Worm (Caenorhabditis elegans) whole organism, L1 larva: ENCODE measurements around the gene F41C3.1.
A peak's percentile ranks its signal among the peaks of the same experiment; 100 is the strongest.

Experiments used
- C04F5.9 ChIP-seq: sonication (generic microtip); optimal IDR thresholded peaks from 2 replicates; lab custom pipeline; 2016; ENCODE audit warnings: missing genetic modification characterization, missing compliant biosample characterization
- C16A3.4 ChIP-seq: fragments of 150-350 bp; optimal IDR thresholded peaks from 2 replicates; lab custom pipeline; 2014; ENCODE audit warnings: missing biosample characterization, missing genetic modification characterization
- C34B4.2 ChIP-seq: sonication (generic microtip); optimal IDR thresholded peaks from 2 replicates; lab custom pipeline; 2017; ENCODE audit warnings: mild to moderate bottlenecking, missing genetic modification characterization, missing compliant biosample characterization
- F16B12.6 ChIP-seq: fragments of 150-350 bp; optimal IDR thresholded peaks from 2 replicates; lab custom pipeline; 2014; ENCODE audit warnings: missing biosample characterization, missing genetic modification characterization
- alr-1 ChIP-seq: fragments of 200-800 bp; sonication (Bioruptor generic); optimal IDR thresholded peaks from 2 replicates; lab custom pipeline; 2018; ENCODE audit warnings: borderline replicate concordance, mild to moderate bottlenecking, missing genetic modification characterization, missing compliant biosample characterization
- blmp-1 ChIP-seq: fragments of 150-350 bp; optimal IDR thresholded peaks from 2 replicates; lab custom pipeline; 2014; ENCODE audit warnings: missing biosample characterization, missing genetic modification characterization
- ceh-63 ChIP-seq: fragments of 200-800 bp; sonication (Bioruptor generic); optimal IDR thresholded peaks from 2 replicates; lab custom pipeline; 2018; ENCODE audit warnings: mild to moderate bottlenecking, missing genetic modification characterization, missing compliant biosample characterization
- ceh-8 ChIP-seq: fragments of 200-800 bp; sonication (Bioruptor generic); optimal IDR thresholded peaks from 2 replicates; lab custom pipeline; 2018; ENCODE audit warnings: mild to moderate bottlenecking, missing genetic modification characterization, moderate library complexity, missing compliant biosample characterization
- ceh-90 ChIP-seq: sonication (generic microtip); optimal IDR thresholded peaks from 2 replicates; lab custom pipeline; 2016; ENCODE audit warnings: missing genetic modification characterization, missing compliant biosample characterization
- efl-1 ChIP-seq, 4 experiments: fragments of 150-350 bp; optimal IDR thresholded peaks in 3 of 4; peaks in 1 of 4; 1 replicate in 1 of 4; 2 replicates in 3 of 4; lab custom pipeline; 2014; ENCODE audit warnings: missing biosample characterization in 2 of 4, missing genetic modification characterization in 2 of 4, missing genetic modification reagents in 2 of 4
- efl-3 ChIP-seq: fragments of 200-800 bp; sonication (Bioruptor generic); optimal IDR thresholded peaks from 2 replicates; lab custom pipeline; 2018; ENCODE audit warnings: mild to moderate bottlenecking, missing genetic modification characterization, missing compliant biosample characterization
- egl-13 ChIP-seq: sonication (generic microtip); optimal IDR thresholded peaks from 2 replicates; lab custom pipeline; 2016; ENCODE audit warnings: missing genotype, missing genetic modification reagents, missing genetic modification characterization, missing compliant biosample characterization
- elt-2 ChIP-seq: sonication (generic microtip); optimal IDR thresholded peaks from 2 replicates; lab custom pipeline; 2016; ENCODE audit warnings: missing genetic modification characterization, mild to moderate bottlenecking, inconsistent platforms, missing compliant biosample characterization, missing genetic modification reagents
- elt-3 ChIP-seq, 6 experiments: fragments of 150-350 bp in 1 of 6; sonication (generic microtip); optimal IDR thresholded peaks; 2 replicates each; lab custom pipeline; 2017 to 2018; ENCODE audit warnings: missing biosample characterization in 6 of 6, missing genetic modification characterization in 6 of 6, inconsistent platforms in 1 of 6
- ets-5 ChIP-seq: fragments of 200-800 bp; sonication (Bioruptor generic); IDR thresholded peaks from 2 replicates; pipeline ENCODE4 v1.3.6; 2022; ENCODE audit warnings: missing genetic modification characterization, missing compliant biosample characterization
- fkh-10 ChIP-seq: sonication (generic microtip); optimal IDR thresholded peaks from 2 replicates; lab custom pipeline; 2017; ENCODE audit warnings: missing biosample characterization, missing genetic modification reagents, missing genetic modification characterization
- fkh-4 ChIP-seq: sonication (generic microtip); optimal IDR thresholded peaks from 2 replicates; lab custom pipeline; 2016; ENCODE audit warnings: missing compliant biosample characterization, missing genetic modification characterization, borderline replicate concordance
- fkh-8 ChIP-seq: sonication (generic microtip); optimal IDR thresholded peaks from 2 replicates; lab custom pipeline; 2016; ENCODE audit warnings: mild to moderate bottlenecking, missing genetic modification characterization, missing compliant biosample characterization
- fos-1 ChIP-seq: fragments of 150-350 bp; optimal IDR thresholded peaks from 2 replicates; lab custom pipeline; 2014; ENCODE audit warnings: missing biosample characterization, missing genetic modification characterization
- hpl-2 ChIP-seq: fragments of 150-350 bp; optimal IDR thresholded peaks from 2 replicates; lab custom pipeline; 2014; ENCODE audit warnings: missing biosample characterization, missing genetic modification reagents, missing genetic modification characterization
- lin-13 ChIP-seq: fragments of 150-350 bp; optimal IDR thresholded peaks from 2 replicates; lab custom pipeline; 2014; ENCODE audit warnings: missing biosample characterization, missing genetic modification reagents, missing genetic modification characterization
- lin-14 ChIP-seq: fragments of 200-800 bp; sonication (Bioruptor generic); optimal IDR thresholded peaks from 2 replicates; lab custom pipeline; 2018; ENCODE audit warnings: mild to moderate bottlenecking, missing genetic modification characterization, moderate library complexity, missing compliant biosample characterization
- lin-15B ChIP-seq: fragments of 150-350 bp; sonication (generic microtip); optimal IDR thresholded peaks from 3 replicates; lab custom pipeline; 2014; ENCODE audit warnings: missing biosample characterization, missing genetic modification characterization
- lin-35 ChIP-seq, 2 experiments: fragments of 150-350 bp; optimal IDR thresholded peaks; 2 replicates each; lab custom pipeline; 2014; ENCODE audit warnings: missing biosample characterization in 2 of 2, missing genetic modification characterization in 2 of 2, missing genetic modification reagents in 2 of 2
- lsy-2 ChIP-seq, 2 experiments: fragments of 150-350 bp; optimal IDR thresholded peaks; 2 replicates each; lab custom pipeline; 2014; ENCODE audit warnings: missing biosample characterization in 2 of 2, missing genetic modification characterization in 2 of 2
- mab-9 ChIP-seq: fragments of 200-800 bp; sonication (Bioruptor generic); IDR thresholded peaks from 2 replicates; pipeline ENCODE4 v1.3.6; 2022; ENCODE audit warnings: missing genetic modification reagents, missing genetic modification characterization, missing compliant biosample characterization
- mep-1 ChIP-seq: fragments of 150-350 bp; optimal IDR thresholded peaks from 2 replicates; lab custom pipeline; 2014; ENCODE audit warnings: missing biosample characterization, missing genetic modification characterization
- nhr-11 ChIP-seq: fragments of 150-350 bp; optimal IDR thresholded peaks from 2 replicates; lab custom pipeline; 2014; ENCODE audit warnings: missing biosample characterization, missing genetic modification characterization
- nhr-20 ChIP-seq: sonication (generic microtip); optimal IDR thresholded peaks from 2 replicates; lab custom pipeline; 2016; ENCODE audit warnings: mild to moderate bottlenecking, missing genetic modification characterization, missing compliant biosample characterization
- nhr-237 ChIP-seq: fragments of 150-350 bp; optimal IDR thresholded peaks from 2 replicates; lab custom pipeline; 2014; ENCODE audit warnings: missing biosample characterization, missing genetic modification characterization
- nhr-77 ChIP-seq: fragments of 150-350 bp; optimal IDR thresholded peaks from 2 replicates; lab custom pipeline; 2014; ENCODE audit warnings: missing biosample characterization, missing genetic modification characterization
- nhr-85 ChIP-seq: sonication (generic microtip); peaks from one replicate; lab custom pipeline; 2016; ENCODE audit warnings: missing genetic modification characterization, inconsistent platforms, missing compliant biosample characterization
- nhr-90 ChIP-seq: sonication (generic microtip); optimal IDR thresholded peaks from 2 replicates; lab custom pipeline; 2016; ENCODE audit warnings: mild to moderate bottlenecking, missing genetic modification characterization, missing compliant biosample characterization; ENCODE audit not compliant: poor library complexity
- pag-3 ChIP-seq: sonication (generic microtip); optimal IDR thresholded peaks from 2 replicates; lab custom pipeline; 2017; ENCODE audit warnings: missing genetic modification characterization, mild to moderate bottlenecking, missing compliant biosample characterization, antibody characterized with exemption, borderline replicate concordance; ENCODE audit not compliant: insufficient read depth
- pqm-1 ChIP-seq: sonication (generic microtip); optimal IDR thresholded peaks from 3 replicates; lab custom pipeline; 2017; ENCODE audit warnings: missing biosample characterization, missing genetic modification characterization
- rnt-1 ChIP-seq: sonication (generic microtip); optimal IDR thresholded peaks from 2 replicates; lab custom pipeline; 2016; ENCODE audit warnings: mild to moderate bottlenecking, missing genetic modification characterization, moderate library complexity, missing compliant biosample characterization
- snpc-4 ChIP-seq: fragments of 150-350 bp; optimal IDR thresholded peaks from 2 replicates; lab custom pipeline; 2014; ENCODE audit warnings: missing biosample characterization, missing genetic modification characterization
- snu-23 ChIP-seq: sonication (generic microtip); optimal IDR thresholded peaks from 2 replicates; lab custom pipeline; 2016; ENCODE audit warnings: missing genetic modification characterization, missing compliant biosample characterization
- sox-4 ChIP-seq: sonication (generic microtip); optimal IDR thresholded peaks from 2 replicates; lab custom pipeline; 2016; ENCODE audit warnings: missing genetic modification characterization, missing compliant biosample characterization
- sptf-1 ChIP-seq: fragments of 150-350 bp; optimal IDR thresholded peaks from 2 replicates; lab custom pipeline; 2014; ENCODE audit warnings: missing biosample characterization, missing genetic modification characterization
- swsn-7 ChIP-seq: sonication (generic microtip); optimal IDR thresholded peaks from 2 replicates; lab custom pipeline; 2016; ENCODE audit warnings: missing genetic modification characterization, missing compliant biosample characterization
- unc-130 ChIP-seq: fragments of 150-350 bp; optimal IDR thresholded peaks from 2 replicates; lab custom pipeline; 2017; ENCODE audit warnings: missing biosample characterization, missing genetic modification characterization, inconsistent platforms
- unc-98 ChIP-seq: fragments of 200-800 bp; sonication (Bioruptor generic); IDR thresholded peaks from 2 replicates; pipeline ENCODE4 v1.3.6; 2022; ENCODE audit warnings: missing genetic modification characterization, missing compliant biosample characterization
- vab-15 ChIP-seq: sonication (generic microtip); optimal IDR thresholded peaks from 2 replicates; lab custom pipeline; 2017; ENCODE audit warnings: missing genotype, mild to moderate bottlenecking, missing genetic modification characterization, missing compliant biosample characterization
- xbp-1 ChIP-seq: sonication (generic microtip); optimal IDR thresholded peaks from 2 replicates; lab custom pipeline; 2016; ENCODE audit warnings: missing genetic modification characterization, missing compliant biosample characterization

F41C3.1 gene

ce11 chrII:4766284-4766683 lies 14.2 kb downstream of the F41C3.1 start, which contains the start of gene ttm-2:
Gene ttm-2 (minus strand): TSS chrII:4766384.
- TF ChIP-seq swsn-7 (tag; lab: Kevin White, UChicago) (no peak), F16B12.6 (tag; lab: Kevin White, UChicago) (no peak), xbp-1 (tag; lab: Kevin White, UChicago) (no peak), nhr-237 (tag; lab: Kevin White, UChicago) (no peak), sox-4 (tag; lab: Kevin White, UChicago) (no peak), fos-1 (tag; lab: Kevin White, UChicago) (no peak), vab-15 (tag; lab: Kevin White, UChicago) (no peak), snu-23 (GFP tag; lab: Kevin White, UChicago) (no peak), fkh-4 (tag; lab: Kevin White, UChicago) (no peak), alr-1 (tag; lab: Kevin White, UChicago) (no peak), nhr-90 (no peak), nhr-11 (tag; lab: Kevin White, UChicago) (no peak), C04F5.9 (tag; lab: Kevin White, UChicago) (no peak), rnt-1 (tag; lab: Kevin White, UChicago) (no peak)

ce11 chrII:4767612-4768011 lies 15.5 kb downstream of the F41C3.1 start:
- TF ChIP-seq lin-14 (GFP tag; lab: Kevin White, UChicago) = peak; percentile 80
- TF ChIP-seq snpc-4 = no peak
- peak; percentile 3 for TF ChIP-seq mep-1
- TF ChIP-seq mab-9 (GFP tag; lab: Robert Waterston, UW) = no peak
- peak; percentile 78 for TF ChIP-seq nhr-85 (tag; lab: Kevin White, UChicago)
- TF ChIP-seq ceh-8 (GFP tag; lab: Kevin White, UChicago) = no peak
- TF ChIP-seq nhr-20 (tag; lab: Kevin White, UChicago) = peak; percentile 7
- TF ChIP-seq efl-3 = no peak
- TF ChIP-seq unc-98 = no peak
- peak; percentile 48 for TF ChIP-seq blmp-1
- no peak for TF ChIP-seq lin-35 (GFP tag; optimal IDR thresholded peaks at IDR 0.05; lab: Kevin White, UChicago)

ce11 chrII:4769096-4769495 lies 17.0 kb downstream of the F41C3.1 start:
- TF ChIP-seq ets-5 (GFP tag; lab: Robert Waterston, UW) = no peak
- no peak for TF ChIP-seq efl-1 (optimal IDR thresholded peaks at IDR 0.05; lab: Kevin White, UChicago)
- TF ChIP-seq efl-1 (GFP tag; optimal IDR thresholded peaks at IDR 0.05 in 1 of 2; lab: Kevin White, UChicago) = peak in 1 of 2 experiments; percentile 73
- peak in 1 of 6 experiments; percentile 84 for TF ChIP-seq elt-3 (tag; optimal IDR thresholded peaks at IDR 0.05; lab: Kevin White, UChicago)
- no peak for TF ChIP-seq pag-3
- no peak for TF ChIP-seq efl-3
- TF ChIP-seq blmp-1 = peak; percentile 84
- peak; percentile 4 for TF ChIP-seq nhr-90
- peak; percentile 75 for TF ChIP-seq nhr-85 (tag; lab: Kevin White, UChicago)
- no peak for TF ChIP-seq hpl-2 (GFP tag; lab: Kevin White, UChicago)
- TF ChIP-seq unc-130 (tag; lab: Kevin White, UChicago) = no peak
- peak; percentile 91 for TF ChIP-seq elt-2 (tag; lab: Kevin White, UChicago)
- peak; percentile 30 for TF ChIP-seq lin-14 (GFP tag; lab: Kevin White, UChicago)
- peak; percentile 30 for TF ChIP-seq C16A3.4
- TF ChIP-seq unc-98 = no peak
- peak in 1 of 2 experiments; percentile 42 for TF ChIP-seq lin-35 (GFP tag; optimal IDR thresholded peaks at IDR 0.05; lab: Kevin White, UChicago)
- TF ChIP-seq nhr-20 (tag; lab: Kevin White, UChicago) = peak; percentile 39

- no peak for TF ChIP-seq fkh-10
- no peak for TF ChIP-seq fkh-8 (tag; lab: Kevin White, UChicago)
- TF ChIP-seq elt-2 (tag; lab: Kevin White, UChicago) = peak; percentile 99
- TF ChIP-seq nhr-77 (tag; lab: Kevin White, UChicago) = no peak
- no peak for TF ChIP-seq ceh-90 (tag; lab: Kevin White, UChicago)
- no peak for TF ChIP-seq hpl-2 (GFP tag; lab: Kevin White, UChicago)
- TF ChIP-seq sptf-1 (tag; lab: Kevin White, UChicago) = no peak
- TF ChIP-seq lin-35 (GFP tag; optimal IDR thresholded peaks at IDR 0.05; lab: Kevin White, UChicago) = peak in 1 of 2 experiments; percentile 26
- no peak for TF ChIP-seq unc-130 (tag; lab: Kevin White, UChicago)
- TF ChIP-seq efl-1 (optimal IDR thresholded peaks at IDR 0.05; lab: Kevin White, UChicago) = no peak
- TF ChIP-seq efl-1 (GFP tag; optimal IDR thresholded peaks at IDR 0.05 in 1 of 2; lab: Kevin White, UChicago) = no peak
- no peak for TF ChIP-seq nhr-237 (tag; lab: Kevin White, UChicago)
- TF ChIP-seq C34B4.2 (tag; lab: Kevin White, UChicago) = no peak
- TF ChIP-seq ceh-63 = no peak
- no peak for TF ChIP-seq F16B12.6 (tag; lab: Kevin White, UChicago)
- no peak for TF ChIP-seq lin-13 (GFP tag; lab: Kevin White, UChicago)
- TF ChIP-seq elt-3 (tag; optimal IDR thresholded peaks at IDR 0.05; lab: Kevin White, UChicago) = no peak
- no peak for TF ChIP-seq lsy-2 (tag; optimal IDR thresholded peaks at IDR 0.05; lab: Kevin White, UChicago)
- TF ChIP-seq ceh-8 (GFP tag; lab: Kevin White, UChicago) = no peak
- no peak for TF ChIP-seq egl-13 (tag; lab: Kevin White, UChicago)
- TF ChIP-seq pqm-1 (tag; lab: Kevin White, UChicago) = peak; percentile 82
- no peak for TF ChIP-seq snpc-4
- no peak for TF ChIP-seq nhr-11 (tag; lab: Kevin White, UChicago)
- TF ChIP-seq blmp-1 = no peak
- TF ChIP-seq lin-15B = no peak
Measured at ce11 chrII:4769886-4770285, 17.8 kb downstream of the F41C3.1 start.
